Fruit fly (Drosophila melanogaster): ENCODE data around the gene SuUR.

SuUR gene

DNA sequence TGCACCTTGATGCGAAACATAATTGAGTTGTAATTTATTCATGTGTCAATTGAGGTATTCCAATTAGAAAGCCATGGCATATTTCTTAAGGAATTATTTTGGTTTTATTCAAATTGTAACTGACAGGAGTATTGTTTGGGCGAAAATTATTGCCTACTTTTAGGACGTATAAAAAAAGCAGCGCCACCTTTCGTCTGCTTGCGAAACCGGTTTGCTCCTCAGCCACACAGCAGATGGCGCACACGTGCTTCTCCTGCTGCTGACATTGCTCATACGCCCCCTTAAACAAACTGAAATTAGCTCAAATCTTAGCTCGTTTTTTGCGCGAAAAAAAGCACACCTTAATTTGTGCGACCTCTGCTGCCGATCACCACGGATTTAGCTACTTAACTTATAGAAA lies 16.9 kb upstream of the SuUR start:
- peak; percentile 62 for TF ChIP-seq eg (GFP tag; IDR thresholded peaks at IDR 0.05)
- no peak for TF ChIP-seq spab (GFP tag; optimal IDR thresholded peaks at IDR 0.05)
- no peak for TF ChIP-seq vri (GFP tag; optimal IDR thresholded peaks at IDR 0.05)
- peak; percentile 37 for TF ChIP-seq CG10669 (GFP tag; optimal IDR thresholded peaks at IDR 0.05)
- no peak for TF ChIP-seq CG6163 (GFP tag; IDR thresholded peaks at IDR 0.05)
- TF ChIP-seq CG7368 (GFP tag; optimal IDR thresholded peaks at IDR 0.05): peak; percentile 31
- no peak for TF ChIP-seq CG10631 (GFP tag; optimal IDR thresholded peaks at IDR 0.05)
- peak; percentile 45 for TF ChIP-seq Sox102F (GFP tag; optimal IDR thresholded peaks at IDR 0.05)
- TF ChIP-seq net (GFP tag; optimal IDR thresholded peaks at IDR 0.05): peak; percentile 46
- no peak for TF ChIP-seq Hr38 (GFP tag; optimal IDR thresholded peaks at IDR 0.05)
- TF ChIP-seq lz (GFP tag; optimal IDR thresholded peaks at IDR 0.05): peak; percentile 75
- TF ChIP-seq CG6854 (GFP tag; optimal IDR thresholded peaks at IDR 0.05): peak; percentile 53
- peak; percentile 32 for TF ChIP-seq Ets21C (GFP tag; optimal IDR thresholded peaks at IDR 0.05)
- TF ChIP-seq CG6276 (GFP tag; optimal IDR thresholded peaks at IDR 0.05): no peak
- TF ChIP-seq Sox14 (GFP tag; optimal IDR thresholded peaks at IDR 0.05): peak; percentile 60
- TF ChIP-seq OdsH (GFP tag; optimal IDR thresholded peaks at IDR 0.05): peak; percentile 50
- peak; percentile 80 for TF ChIP-seq cyc (GFP tag; optimal IDR thresholded peaks at IDR 0.05)
- TF ChIP-seq CG11294 (GFP tag; IDR thresholded peaks at IDR 0.05): no peak; the same call in 1 of the 2 replicates
- TF ChIP-seq acj6 (GFP tag; optimal IDR thresholded peaks at IDR 0.05): peak; percentile 59
- no peak for TF ChIP-seq CG6808 (GFP tag; optimal IDR thresholded peaks at IDR 0.05)
- no peak for TF ChIP-seq CG8119 (GFP tag; IDR thresholded peaks at IDR 0.05)
- TF ChIP-seq CG6792 (GFP tag; optimal IDR thresholded peaks at IDR 0.05): peak; percentile 62
- TF ChIP-seq svp (GFP tag): no peak
- TF ChIP-seq Ets96B (tag; optimal IDR thresholded peaks at IDR 0.05): no peak
- peak; percentile 70 for TF ChIP-seq topi (GFP tag; optimal IDR thresholded peaks at IDR 0.05)
- TF ChIP-seq CG9139 (GFP tag; optimal IDR thresholded peaks at IDR 0.05): no peak
- TF ChIP-seq CG8319 (GFP tag; optimal IDR thresholded peaks at IDR 0.05): peak; percentile 23
- TF ChIP-seq CG4318 (GFP tag; optimal IDR thresholded peaks at IDR 0.05): no peak
- peak; percentile 38 for TF ChIP-seq CG3032 (tag; optimal IDR thresholded peaks at IDR 0.05)
- TF ChIP-seq Eip75B (GFP tag; optimal IDR thresholded peaks at IDR 0.05): peak; percentile 64
- no peak for TF ChIP-seq Gug (GFP tag; IDR thresholded peaks at IDR 0.05)
- TF ChIP-seq Hr39 (GFP tag; optimal IDR thresholded peaks at IDR 0.05): peak; percentile 76
- TF ChIP-seq dac (GFP tag; optimal IDR thresholded peaks at IDR 0.05): no peak
- TF ChIP-seq CG15336 (GFP tag; IDR thresholded peaks at IDR 0.05): no peak
- peak; percentile 75 for TF ChIP-seq esn (GFP tag; optimal IDR thresholded peaks at IDR 0.05)
- peak; percentile 81 for TF ChIP-seq CG31627 (GFP tag; optimal IDR thresholded peaks at IDR 0.05)
- TF ChIP-seq Eip93F (GFP tag; optimal IDR thresholded peaks at IDR 0.05): no peak
- TF ChIP-seq dsx (GFP tag; optimal IDR thresholded peaks at IDR 0.05; ENCODE audit: poor library complexity, severe bottlenecking): no peak
- TF ChIP-seq fkh (GFP tag; optimal IDR thresholded peaks at IDR 0.05): peak; percentile 16
- TF ChIP-seq Blimp-1 (GFP tag; optimal IDR thresholded peaks at IDR 0.05): no peak
- peak; percentile 71 for TF ChIP-seq CG3919 (GFP tag; optimal IDR thresholded peaks at IDR 0.05)
- TF ChIP-seq Lpt (GFP tag; optimal IDR thresholded peaks at IDR 0.05): no peak
- TF ChIP-seq CG11762 (GFP tag; optimal IDR thresholded peaks at IDR 0.05; ENCODE audit: insufficient read depth): peak; percentile 20
- TF ChIP-seq ss (GFP tag; optimal IDR thresholded peaks at IDR 0.05): no peak
- no peak for TF ChIP-seq fd59A (GFP tag; optimal IDR thresholded peaks at IDR 0.05)
- peak; percentile 4 for TF ChIP-seq achi (GFP tag; optimal IDR thresholded peaks at IDR 0.05)
- TF ChIP-seq CG16779 (tag; optimal IDR thresholded peaks at IDR 0.05): no peak
- no peak for TF ChIP-seq CG8632 (GFP tag; optimal IDR thresholded peaks at IDR 0.05)
- peak; percentile 49 for TF ChIP-seq CG11902 (GFP tag; optimal IDR thresholded peaks at IDR 0.05)
- peak; percentile 81 for TF ChIP-seq Eip78C (GFP tag)
- no peak for TF ChIP-seq CG1621 (tag; optimal IDR thresholded peaks at IDR 0.05)
- TF ChIP-seq fd85E (GFP tag; optimal IDR thresholded peaks at IDR 0.05): no peak
- TF ChIP-seq CG32006 (GFP tag; optimal IDR thresholded peaks at IDR 0.05): peak; percentile 30

Data from whole organism, prepupa.